Fruit fly (Drosophila melanogaster): ENCODE data around the gene ems.

DNA sequence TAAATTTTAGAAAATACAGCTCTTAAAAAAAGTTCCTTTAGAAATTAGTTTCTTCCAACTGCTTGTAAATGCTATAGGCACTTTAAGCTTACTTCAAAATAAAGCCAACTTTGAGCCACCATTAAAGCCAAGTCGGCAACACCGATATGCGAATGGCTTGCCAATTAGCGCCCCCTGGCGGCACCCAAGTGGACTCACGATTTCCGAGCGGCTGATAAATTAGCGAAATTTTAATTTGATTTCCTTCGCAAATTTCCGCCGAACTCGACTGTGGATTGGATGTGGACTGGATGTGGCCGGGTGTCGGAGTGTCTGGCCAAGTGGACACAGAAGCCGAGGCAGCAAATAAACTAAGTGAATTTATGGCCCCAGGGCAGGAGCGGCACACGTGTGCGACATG lies 46.6 kb downstream of the ems start, which contains the start of gene CG31517:
- TF ChIP-seq psq (optimal IDR thresholded peaks at IDR 0.05) (no peak), Sin3A (optimal IDR thresholded peaks at IDR 0.05) (no peak), h (optimal IDR thresholded peaks at IDR 0.05) (no peak), insv (optimal IDR thresholded peaks at IDR 0.05) (no peak), ttk (optimal IDR thresholded peaks at IDR 0.05) (no peak)

All from Kc167 (cell line).